Worm (Caenorhabditis elegans) whole organism, early embryonic: ENCODE data around the gene gcna-1.

Experiments
- B0310.2 ChIP-seq: sonication (generic microtip); optimal IDR thresholded peaks from 2 replicates; lab custom pipeline; 2016; ENCODE audit warnings: mild to moderate bottlenecking, missing genetic modification characterization, missing compliant biosample characterization
- F13C5.2 ChIP-seq: sonication (generic microtip); optimal IDR thresholded peaks from 2 replicates; lab custom pipeline; 2017; ENCODE audit warnings: mild to moderate bottlenecking, missing genetic modification characterization, inconsistent platforms, missing compliant biosample characterization
- aly-1 ChIP-seq: sonication (generic microtip); optimal IDR thresholded peaks from 2 replicates; lab custom pipeline; 2016; ENCODE audit warnings: missing genetic modification characterization, missing compliant biosample characterization
- ama-1 ChIP-seq: fragments of 150-350 bp; optimal IDR thresholded peaks from 2 replicates; lab custom pipeline; 2014
- ceh-13 ChIP-seq: fragments of 200-800 bp; sonication (Bioruptor generic); optimal IDR thresholded peaks from 2 replicates; lab custom pipeline; 2018; ENCODE audit warnings: mild to moderate bottlenecking, missing genetic modification characterization, missing compliant biosample characterization
- ceh-36 ChIP-seq: sonication (generic microtip); optimal IDR thresholded peaks from 2 replicates; lab custom pipeline; 2016; ENCODE audit warnings: missing genetic modification characterization, inconsistent platforms, missing compliant biosample characterization
- ets-7 ChIP-seq: sonication (generic microtip); optimal IDR thresholded peaks from 2 replicates; lab custom pipeline; 2016; ENCODE audit warnings: missing genotype, missing genetic modification characterization, missing compliant biosample characterization
- flt-1 ChIP-seq: fragments of 200-800 bp; sonication (Bioruptor generic); IDR thresholded peaks from 2 replicates; pipeline ENCODE4 v1.3.6; 2022; ENCODE audit warnings: missing genetic modification characterization, missing compliant biosample characterization
- hmbx-1 ChIP-seq: sonication (generic microtip); optimal IDR thresholded peaks from 2 replicates; lab custom pipeline; 2016; ENCODE audit warnings: mild to moderate bottlenecking, missing genetic modification characterization, missing compliant biosample characterization
- hmg-4 ChIP-seq: fragments of 200-800 bp; sonication (Bioruptor generic); optimal IDR thresholded peaks from 2 replicates; lab custom pipeline; 2018; ENCODE audit warnings: mild to moderate bottlenecking, missing genetic modification characterization, missing compliant biosample characterization
- hnd-1 ChIP-seq: sonication (generic microtip); optimal IDR thresholded peaks from 2 replicates; lab custom pipeline; 2016; ENCODE audit warnings: missing genetic modification characterization, missing compliant biosample characterization
- pes-1 ChIP-seq: fragments of 200-800 bp; sonication (Bioruptor generic); IDR thresholded peaks from 2 replicates; pipeline ENCODE4 v1.3.6; 2022; ENCODE audit warnings: missing genetic modification reagents, missing genetic modification characterization, missing compliant biosample characterization
- scrt-1 ChIP-seq: fragments of 200-800 bp; sonication (Bioruptor generic); IDR thresholded peaks from 2 replicates; pipeline ENCODE4 v1.3.6; 2022; ENCODE audit warnings: missing genetic modification characterization, missing compliant biosample characterization
- sea-1 ChIP-seq: fragments of 200-800 bp; sonication (Bioruptor generic); conservative IDR thresholded peaks from 2 replicates; pipeline ENCODE4 v1.3.6; 2022; ENCODE audit warnings: missing genetic modification characterization, missing compliant biosample characterization
- tbx-11 ChIP-seq: fragments of 200-800 bp; sonication (Bioruptor generic); IDR thresholded peaks from 2 replicates; pipeline ENCODE4 v1.3.6; 2022; ENCODE audit warnings: missing genetic modification characterization, missing compliant biosample characterization
- tbx-37 ChIP-seq: fragments of 200-800 bp; sonication (Bioruptor generic); conservative IDR thresholded peaks from 2 replicates; pipeline ENCODE4 v1.3.6; 2022; ENCODE audit warnings: missing genetic modification reagents, missing genetic modification characterization, missing compliant biosample characterization
- tra-4 ChIP-seq: sonication (generic microtip); optimal IDR thresholded peaks from 2 replicates; lab custom pipeline; 2017; ENCODE audit warnings: missing genetic modification characterization, missing compliant biosample characterization

The gcna-1 gene

ce11 chrIII:6008989-6009610, at the start of gene gcna-1, which contains the start of gene eftu-2:
TSS of gene gcna-1 (minus strand) at chrIII:6009084.
TSS of gene eftu-2 (plus strand) at chrIII:6009560.
- TF ChIP-seq hnd-1 (tag; lab: Kevin White, UChicago): no peak
- TF ChIP-seq scrt-1 (GFP tag; lab: Robert Waterston, UW): no peak
- no peak for TF ChIP-seq flt-1 (GFP tag; lab: Robert Waterston, UW)
- TF ChIP-seq tbx-11 (GFP tag; lab: Robert Waterston, UW): no peak
- TF ChIP-seq hmg-4: no peak
- TF ChIP-seq tra-4 (tag; lab: Kevin White, UChicago): no peak
- TF ChIP-seq hmbx-1 (tag; lab: Kevin White, UChicago): no peak
- TF ChIP-seq pes-1 (GFP tag; lab: Robert Waterston, UW): no peak
- TF ChIP-seq F13C5.2: no peak
- TF ChIP-seq ceh-13 (GFP tag; lab: Kevin White, UChicago): no peak
- no peak for TF ChIP-seq B0310.2 (tag; lab: Kevin White, UChicago)
- no peak for TF ChIP-seq tbx-37 (GFP tag; lab: Robert Waterston, UW)
- TF ChIP-seq ceh-36: no peak
- no peak for TF ChIP-seq sea-1 (GFP tag; lab: Robert Waterston, UW)
- TF ChIP-seq aly-1 (tag; lab: Kevin White, UChicago): no peak
- no peak for TF ChIP-seq ets-7
- no peak for TF ChIP-seq ama-1 (lab: Kevin White, UChicago)

ce11 chrIII:6056770-6057169, 47.9 kb upstream of the gcna-1 start, which contains the start of gene clc-10:
TSS of gene clc-10 (plus strand) at chrIII:6057070.
- TF ChIP-seq sea-1 (GFP tag; lab: Robert Waterston, UW): no peak
- TF ChIP-seq ceh-36: no peak
- TF ChIP-seq ets-7: no peak
- no peak for TF ChIP-seq aly-1 (tag; lab: Kevin White, UChicago)
- TF ChIP-seq pes-1 (GFP tag; lab: Robert Waterston, UW): no peak
- TF ChIP-seq flt-1 (GFP tag; lab: Robert Waterston, UW): no peak
- no peak for TF ChIP-seq tra-4 (tag; lab: Kevin White, UChicago)
- TF ChIP-seq F13C5.2: no peak
- no peak for TF ChIP-seq tbx-11 (GFP tag; lab: Robert Waterston, UW)

- TF ChIP-seq aly-1 (tag; lab: Kevin White, UChicago) (no peak), tbx-11 (GFP tag; lab: Robert Waterston, UW) (no peak), tra-4 (tag; lab: Kevin White, UChicago) (no peak), ama-1 (lab: Kevin White, UChicago) (no peak), tbx-37 (GFP tag; lab: Robert Waterston, UW) (no peak), ceh-13 (GFP tag; lab: Kevin White, UChicago) (no peak), sea-1 (GFP tag; lab: Robert Waterston, UW) (no peak), scrt-1 (GFP tag; lab: Robert Waterston, UW) (no peak), hmbx-1 (tag; lab: Kevin White, UChicago) (no peak), F13C5.2 (no peak), B0310.2 (tag; lab: Kevin White, UChicago) (no peak), hmg-4 (no peak), flt-1 (GFP tag; lab: Robert Waterston, UW) (no peak), ets-7 (no peak), hnd-1 (tag; lab: Kevin White, UChicago) (no peak)
Measured at ce11 chrIII:6056179-6056578, 47.3 kb upstream of the gcna-1 start.

ce11 chrIII:6055706-6056105, 46.8 kb upstream of the gcna-1 start, which contains the start of gene F40H6.5:
TSS of gene F40H6.5 (minus strand) at chrIII:6055806.
- TF ChIP-seq B0310.2 (tag; lab: Kevin White, UChicago) (no peak), pes-1 (GFP tag; lab: Robert Waterston, UW) (no peak), F13C5.2 (no peak), hnd-1 (tag; lab: Kevin White, UChicago) (no peak), scrt-1 (GFP tag; lab: Robert Waterston, UW) (no peak), ceh-36 (no peak), aly-1 (tag; lab: Kevin White, UChicago) (no peak), sea-1 (GFP tag; lab: Robert Waterston, UW) (no peak), ceh-13 (GFP tag; lab: Kevin White, UChicago) (no peak), flt-1 (GFP tag; lab: Robert Waterston, UW) (no peak), ama-1 (lab: Kevin White, UChicago) (no peak), ets-7 (no peak), hmbx-1 (tag; lab: Kevin White, UChicago) (no peak), tbx-11 (GFP tag; lab: Robert Waterston, UW) (no peak), tbx-37 (GFP tag; lab: Robert Waterston, UW) (no peak), tra-4 (tag; lab: Kevin White, UChicago) (no peak), hmg-4 (no peak)

- TF ChIP-seq scrt-1 (GFP tag; lab: Robert Waterston, UW) (no peak), ceh-36 (no peak), tra-4 (tag; lab: Kevin White, UChicago) (no peak), hmg-4 (no peak), pes-1 (GFP tag; lab: Robert Waterston, UW) (no peak), sea-1 (GFP tag; lab: Robert Waterston, UW) (no peak), ama-1 (lab: Kevin White, UChicago) (no peak), ets-7 (no peak), tbx-37 (GFP tag; lab: Robert Waterston, UW) (no peak), flt-1 (GFP tag; lab: Robert Waterston, UW) (no peak), B0310.2 (tag; lab: Kevin White, UChicago) (no peak), hmbx-1 (tag; lab: Kevin White, UChicago) (no peak), hnd-1 (tag; lab: Kevin White, UChicago) (no peak), aly-1 (tag; lab: Kevin White, UChicago) (no peak), F13C5.2 (no peak), tbx-11 (GFP tag; lab: Robert Waterston, UW) (no peak), ceh-13 (GFP tag; lab: Kevin White, UChicago) (no peak)
Measured at ce11 chrIII:6046881-6047280, 38.0 kb upstream of the gcna-1 start, which contains the start of gene tbx-11. TSS of gene tbx-11 (minus strand) at chrIII:6046981.

ce11 chrIII:6039370-6039769, 30.5 kb upstream of the gcna-1 start, which contains the start of gene ift-139:
TSS of gene ift-139 (minus strand) at chrIII:6039470.
- TF ChIP-seq B0310.2 (tag; lab: Kevin White, UChicago) (no peak), pes-1 (GFP tag; lab: Robert Waterston, UW) (no peak), sea-1 (GFP tag; lab: Robert Waterston, UW) (no peak), ceh-36 (no peak), scrt-1 (GFP tag; lab: Robert Waterston, UW) (no peak), aly-1 (tag; lab: Kevin White, UChicago) (no peak), ets-7 (no peak)
